Worm (Caenorhabditis elegans) whole organism, late embryonic: ENCODE results near the gene K08D9.10.

ENCODE experiments used
- F13H6.1 ChIP-seq: sonication (generic microtip); optimal IDR thresholded peaks from 2 replicates; lab custom pipeline; 2016; ENCODE audit warnings: missing genetic modification characterization, missing compliant biosample characterization
- K09A11.1 ChIP-seq: sonication (generic microtip); optimal IDR thresholded peaks from 2 replicates; lab custom pipeline; 2017; ENCODE audit warnings: antibody characterized with exemption, mild to moderate bottlenecking, missing genetic modification characterization, missing compliant biosample characterization; ENCODE audit not compliant: insufficient read depth
- ceh-14 ChIP-seq: sonication (generic microtip); optimal IDR thresholded peaks from 2 replicates; lab custom pipeline; 2016; ENCODE audit warnings: missing genotype, missing genetic modification characterization, missing compliant biosample characterization
- ceh-18 ChIP-seq: sonication (generic microtip); optimal IDR thresholded peaks from 2 replicates; lab custom pipeline; 2016; ENCODE audit warnings: missing genetic modification characterization, missing compliant biosample characterization
- ceh-19 ChIP-seq: fragments of 200-800 bp; sonication (Bioruptor generic); optimal IDR thresholded peaks from 2 replicates; lab custom pipeline; 2018; ENCODE audit warnings: mild to moderate bottlenecking, missing genetic modification characterization, missing compliant biosample characterization
- ceh-22 ChIP-seq: sonication (generic microtip); optimal IDR thresholded peaks from 2 replicates; lab custom pipeline; 2017; ENCODE audit warnings: missing biosample characterization, missing genetic modification characterization
- ceh-24 ChIP-seq: sonication (generic microtip); optimal IDR thresholded peaks from 2 replicates; lab custom pipeline; 2016; ENCODE audit warnings: mild to moderate bottlenecking, missing genetic modification characterization, missing compliant biosample characterization
- ceh-30 ChIP-seq: fragments of 150-350 bp; optimal IDR thresholded peaks from 2 replicates; lab custom pipeline; 2014; ENCODE audit warnings: missing biosample characterization, missing genetic modification characterization
- ceh-31 ChIP-seq: sonication (generic microtip); optimal IDR thresholded peaks from 2 replicates; lab custom pipeline; 2016; ENCODE audit warnings: missing genetic modification characterization, missing compliant biosample characterization
- ceh-45 ChIP-seq: fragments of 200-800 bp; sonication (Bioruptor generic); IDR thresholded peaks from 2 replicates; pipeline ENCODE4 v1.3.6; 2022; ENCODE audit warnings: missing genetic modification reagents, missing genetic modification characterization, missing compliant biosample characterization
- ceh-48 ChIP-seq: sonication (generic microtip); optimal IDR thresholded peaks from 2 replicates; lab custom pipeline; 2016; ENCODE audit warnings: missing genetic modification characterization, inconsistent platforms, missing compliant biosample characterization
- ceh-6 ChIP-seq: fragments of 200-800 bp; sonication (Bioruptor generic); optimal IDR thresholded peaks from 2 replicates; lab custom pipeline; 2018; ENCODE audit warnings: mild to moderate bottlenecking, missing genetic modification characterization, missing compliant biosample characterization
- ceh-9 ChIP-seq: sonication (generic microtip); optimal IDR thresholded peaks from 2 replicates; lab custom pipeline; 2016; ENCODE audit warnings: mild to moderate bottlenecking, missing genetic modification characterization, inconsistent platforms, missing compliant biosample characterization
- che-1 ChIP-seq: sonication (generic microtip); optimal IDR thresholded peaks from 2 replicates; lab custom pipeline; 2016; ENCODE audit warnings: mild to moderate bottlenecking, missing genetic modification characterization, missing compliant biosample characterization
- dve-1 ChIP-seq: sonication (generic microtip); optimal IDR thresholded peaks from 2 replicates; lab custom pipeline; 2017; ENCODE audit warnings: antibody characterized with exemption, mild to moderate bottlenecking, missing genetic modification characterization, missing compliant biosample characterization
- ets-4 ChIP-seq: sonication (generic microtip); optimal IDR thresholded peaks from 2 replicates; lab custom pipeline; 2016; ENCODE audit warnings: missing genetic modification characterization, missing compliant biosample characterization
- eyg-1 ChIP-seq: sonication (generic microtip); optimal IDR thresholded peaks from 2 replicates; lab custom pipeline; 2016; ENCODE audit warnings: missing genotype, missing genetic modification characterization, missing compliant biosample characterization
- fax-1 ChIP-seq: sonication (generic microtip); optimal IDR thresholded peaks from 2 replicates; lab custom pipeline; 2016; ENCODE audit warnings: missing genotype, missing genetic modification characterization, missing compliant biosample characterization
- fkh-10 ChIP-seq: fragments of 150-350 bp; optimal IDR thresholded peaks from 2 replicates; lab custom pipeline; 2014; ENCODE audit warnings: missing biosample characterization, missing genetic modification reagents, missing genetic modification characterization
- gmeb-2 ChIP-seq: sonication (generic microtip); optimal IDR thresholded peaks from 2 replicates; lab custom pipeline; 2016; ENCODE audit warnings: missing genetic modification characterization, inconsistent platforms, missing compliant biosample characterization
- lim-6 ChIP-seq: sonication (generic microtip); optimal IDR thresholded peaks from 2 replicates; lab custom pipeline; 2016; ENCODE audit warnings: missing genetic modification characterization, missing compliant biosample characterization
- lin-11 ChIP-seq: fragments of 200-800 bp; sonication (Bioruptor generic); optimal IDR thresholded peaks from 2 replicates; lab custom pipeline; 2018; ENCODE audit warnings: mild to moderate bottlenecking, missing genetic modification characterization, missing compliant biosample characterization
- mec-3 ChIP-seq: sonication (generic microtip); optimal IDR thresholded peaks from 2 replicates; lab custom pipeline; 2016; ENCODE audit warnings: borderline replicate concordance, missing genetic modification characterization, missing compliant biosample characterization
- nhr-11 ChIP-seq: fragments of 150-350 bp; optimal IDR thresholded peaks from 2 replicates; lab custom pipeline; 2014; ENCODE audit warnings: missing biosample characterization, missing genetic modification characterization
- npax-4 ChIP-seq: sonication (generic microtip); optimal IDR thresholded peaks from 2 replicates; lab custom pipeline; 2016; ENCODE audit warnings: missing genetic modification characterization, missing compliant biosample characterization
- odd-2 ChIP-seq: sonication (generic microtip); optimal IDR thresholded peaks from 2 replicates; lab custom pipeline; 2017; ENCODE audit warnings: antibody characterized with exemption, mild to moderate bottlenecking, missing genetic modification characterization, missing compliant biosample characterization
- pat-9 ChIP-seq: fragments of 200-800 bp; sonication (Bioruptor generic); optimal IDR thresholded peaks from 2 replicates; lab custom pipeline; 2018; ENCODE audit warnings: mild to moderate bottlenecking, missing genetic modification characterization, moderate library complexity, missing compliant biosample characterization
- pha-2 ChIP-seq: sonication (generic microtip); optimal IDR thresholded peaks from 2 replicates; lab custom pipeline; 2017; ENCODE audit warnings: mild to moderate bottlenecking, missing genetic modification characterization, missing compliant biosample characterization
- pha-4 ChIP-seq: fragments of 150-350 bp; optimal IDR thresholded peaks from 2 replicates; lab custom pipeline; 2018; ENCODE audit warnings: missing biosample characterization, missing genetic modification reagents, missing genetic modification characterization
- pqm-1 ChIP-seq: sonication (generic microtip); optimal IDR thresholded peaks from 2 replicates; lab custom pipeline; 2016; ENCODE audit warnings: missing genetic modification characterization, missing compliant biosample characterization
- ref-2 ChIP-seq: sonication (generic microtip); optimal IDR thresholded peaks from 2 replicates; lab custom pipeline; 2016; ENCODE audit warnings: missing genetic modification characterization, missing compliant biosample characterization
- syd-9 ChIP-seq: sonication (generic microtip); optimal IDR thresholded peaks from 2 replicates; lab custom pipeline; 2016; ENCODE audit warnings: mild to moderate bottlenecking, missing genetic modification characterization, moderate library complexity, missing compliant biosample characterization
- ttx-3 ChIP-seq: sonication (generic microtip); optimal IDR thresholded peaks from 2 replicates; lab custom pipeline; 2016; ENCODE audit warnings: missing genetic modification reagents, missing genetic modification characterization, missing compliant biosample characterization
- unc-3 ChIP-seq, 2 experiments: fragments of 200-800 bp in 1 of 2; sonication (Bioruptor generic) in 1 of 2; sonication (generic microtip) in 1 of 2; conservative IDR thresholded peaks in 1 of 2; optimal IDR thresholded peaks in 1 of 2; 2 replicates each; pipeline versions ENCODE4 v1.3.6 to Lab custom; 2016 to 2022; ENCODE audit warnings: missing compliant biosample characterization in 2 of 2, missing genetic modification characterization in 2 of 2, missing genetic modification reagents in 1 of 2
- unc-55 ChIP-seq: sonication (generic microtip); optimal IDR thresholded peaks from 2 replicates; lab custom pipeline; 2017; ENCODE audit warnings: missing biosample characterization, missing genetic modification reagents, missing genetic modification characterization
- unc-86 ChIP-seq: sonication (generic microtip); optimal IDR thresholded peaks from 2 replicates; lab custom pipeline; 2016; ENCODE audit warnings: missing genetic modification characterization, missing compliant biosample characterization
- zip-5 ChIP-seq: sonication (generic microtip); optimal IDR thresholded peaks from 2 replicates; lab custom pipeline; 2016; ENCODE audit warnings: missing genetic modification characterization, missing compliant biosample characterization

Gene K08D9.10

DNA sequence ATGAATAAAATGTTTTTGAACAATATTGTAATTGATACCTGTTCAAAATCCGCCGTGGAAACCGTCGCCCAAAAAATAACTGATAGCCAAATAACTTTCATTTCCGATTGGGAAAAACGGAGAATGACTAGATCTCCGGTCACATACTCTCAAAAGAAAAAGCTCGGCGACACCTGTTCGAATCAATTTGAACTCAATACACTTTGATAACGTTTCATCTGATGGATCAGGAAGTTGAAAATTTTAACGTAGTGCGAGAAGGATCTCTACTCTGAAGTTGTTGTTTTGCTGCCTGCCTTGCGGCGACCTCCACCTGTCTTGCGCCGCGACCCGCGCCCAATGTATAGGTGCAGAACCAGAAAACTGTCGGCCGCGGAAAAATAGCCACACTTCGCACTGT, 42.5 kb downstream of the K08D9.10 start, which contains the start of gene T28A11.20:
TSS of gene T28A11.20 (minus strand) at position 101 of the 400 bp plus-strand sequence.
- TF ChIP-seq ets-4 (tag; lab: Kevin White, UChicago) (no peak), ttx-3 (no peak), ref-2 (tag; lab: Kevin White, UChicago) (no peak), ceh-31 (tag; lab: Kevin White, UChicago) (no peak), ceh-6 (GFP tag; lab: Kevin White, UChicago) (no peak), pqm-1 (no peak), ceh-14 (tag; lab: Kevin White, UChicago) (no peak), zip-5 (tag; lab: Kevin White, UChicago) (no peak), pat-9 (no peak), dve-1 (tag; lab: Kevin White, UChicago) (no peak), ceh-48 (no peak), mec-3 (tag; lab: Kevin White, UChicago) (no peak), npax-4 (no peak), ceh-22 (no peak), nhr-11 (tag; lab: Kevin White, UChicago) (no peak), lim-6 (tag; lab: Kevin White, UChicago) (no peak), unc-86 (tag; lab: Kevin White, UChicago) (no peak), ceh-18 (tag; lab: Kevin White, UChicago) (no peak)

DNA sequence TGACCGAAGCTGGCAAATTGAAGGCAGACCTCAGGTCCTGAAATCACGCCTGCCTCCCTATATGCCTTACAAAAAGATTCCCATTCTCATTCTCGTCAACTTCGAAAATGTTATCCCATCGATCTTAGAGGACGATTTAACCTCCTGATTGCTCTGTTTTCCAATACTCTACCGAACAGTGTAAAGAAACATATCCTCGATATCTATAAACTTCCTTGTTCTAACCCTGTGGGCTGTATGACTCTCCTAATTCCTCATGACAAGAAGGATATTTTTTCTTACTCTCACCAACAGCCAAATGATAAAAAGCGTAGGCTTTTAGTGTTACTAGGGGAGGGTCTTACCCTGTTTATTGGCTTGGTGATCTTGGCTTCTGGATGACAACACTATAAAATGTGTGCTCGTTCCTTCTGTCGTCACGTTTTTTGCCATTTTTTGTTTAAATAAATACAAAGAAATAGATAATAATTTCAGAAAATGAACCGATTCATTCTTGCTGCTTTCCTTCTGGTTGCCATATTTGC, 42.9 kb downstream of the K08D9.10 start, which contains the start of gene T28A11.4:
TSS of gene T28A11.4 (plus strand) at position 474 of the 524 bp plus-strand sequence.
- TF ChIP-seq ceh-9 (tag; lab: Kevin White, UChicago) = no peak

DNA sequence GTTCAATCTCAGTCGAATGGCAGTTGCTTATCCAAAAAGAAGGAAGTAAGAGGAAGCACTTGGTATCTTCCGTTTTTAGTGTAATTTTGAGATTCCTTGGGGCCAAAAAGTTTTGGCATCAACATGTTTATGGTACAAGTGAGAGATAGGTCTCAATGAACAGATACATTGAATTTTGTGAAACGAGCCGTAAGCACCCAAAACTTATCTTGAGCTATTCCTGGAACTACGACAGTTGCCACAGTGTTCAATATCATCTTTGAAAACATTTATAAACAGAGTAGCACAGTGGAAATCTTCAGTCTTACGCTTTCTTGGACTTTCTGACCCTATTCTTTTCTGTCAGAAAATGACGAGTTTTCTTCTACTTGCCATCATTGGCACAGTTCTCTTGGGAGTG, 44.3 kb downstream of the K08D9.10 start, which contains the start of gene T28A11.3:
TSS of gene T28A11.3 (plus strand) at position 301 of the 400 bp plus-strand sequence.
- TF ChIP-seq syd-9 (no peak), ceh-30 (tag; lab: Kevin White, UChicago) (no peak), pha-2 (tag; lab: Kevin White, UChicago) (no peak), eyg-1 (no peak), K09A11.1 (tag; lab: Kevin White, UChicago) (no peak), ceh-19 (GFP tag; lab: Kevin White, UChicago) (no peak), che-1 (no peak), gmeb-2 (tag; lab: Kevin White, UChicago) (no peak), pha-4 (tag; lab: Kevin White, UChicago) (no peak), fax-1 (tag; lab: Kevin White, UChicago) (no peak), lin-11 (tag; lab: Kevin White, UChicago) (no peak)

DNA sequence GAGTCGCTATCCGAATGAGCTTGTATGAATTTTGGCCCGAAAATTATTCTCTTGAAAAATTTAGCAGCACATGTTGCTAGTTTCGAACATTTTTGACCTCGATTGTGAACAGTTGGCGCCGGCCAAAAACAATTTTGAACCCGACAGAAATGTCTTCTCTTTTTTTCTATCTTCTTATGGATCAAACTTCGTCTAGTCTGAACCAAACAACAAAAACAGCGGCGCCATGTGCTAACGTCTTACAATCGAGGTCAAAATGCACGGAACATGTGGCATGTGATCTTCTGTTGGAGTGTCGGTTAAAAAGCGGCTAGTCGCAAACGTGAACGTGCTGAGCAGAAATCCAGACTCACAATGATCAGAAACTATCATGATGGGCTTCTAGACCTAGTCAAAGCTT, 45.5 kb downstream of the K08D9.10 start:
- TF ChIP-seq F13H6.1 (tag; lab: Kevin White, UChicago) (no peak), npax-4 (no peak), nhr-11 (tag; lab: Kevin White, UChicago) (no peak), fkh-10 (GFP tag; lab: Kevin White, UChicago) (no peak), unc-55 (GFP tag; lab: Kevin White, UChicago) (no peak), ceh-18 (tag; lab: Kevin White, UChicago) (no peak), ceh-45 (GFP tag; lab: Robert Waterston, UW) (no peak)

DNA sequence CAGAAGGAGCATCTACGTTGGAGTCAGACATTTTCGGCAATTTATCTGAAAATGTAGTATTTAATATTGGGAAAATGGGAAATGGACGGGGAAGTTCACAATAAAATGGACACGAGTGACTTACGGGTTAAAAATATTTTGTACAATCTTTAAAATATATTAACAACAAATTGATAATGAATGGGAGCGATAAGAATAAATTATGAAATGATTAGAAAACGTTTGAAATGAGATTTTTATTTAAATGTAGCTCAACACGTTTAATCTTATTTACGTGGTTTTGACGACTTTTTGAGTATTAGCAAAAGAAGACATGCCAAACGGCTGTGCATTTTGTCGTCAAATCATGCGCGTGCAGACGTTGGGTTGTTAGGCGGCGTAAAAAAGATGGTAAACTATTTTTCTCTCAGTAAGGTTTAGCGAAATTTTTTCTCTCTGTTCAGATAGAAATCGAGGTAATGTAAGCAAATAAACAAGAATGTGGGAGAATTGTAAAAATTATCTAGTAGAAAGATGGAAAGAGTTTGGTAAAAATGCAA, 47.5 kb downstream of the K08D9.10 start, which contains the start of gene fbxa-64:
TSS of gene fbxa-64 (minus strand) at position 51 of the 539 bp plus-strand sequence.
- TF ChIP-seq odd-2 (tag; lab: Kevin White, UChicago) (no peak), F13H6.1 (tag; lab: Kevin White, UChicago) (no peak), ceh-24 (tag; lab: Kevin White, UChicago) (no peak), npax-4 (no peak), lim-6 (tag; lab: Kevin White, UChicago) (no peak), unc-3 (GFP tag; conservative IDR thresholded peaks at IDR 0.05; lab: Robert Waterston, UW) (no peak), unc-3 (tag; optimal IDR thresholded peaks at IDR 0.05; lab: Kevin White, UChicago) (no peak)
